Fruit fly (Drosophila melanogaster): ENCODE results near the gene comm2.

- TF ChIP-seq psq (optimal IDR thresholded peaks at IDR 0.05) (no peak), insv (optimal IDR thresholded peaks at IDR 0.05) (no peak), h (optimal IDR thresholded peaks at IDR 0.05) (no peak)
Measured at dm6 chr3L:15687802-15688201, 11.8 kb downstream of the comm2 start, which contains the start of gene CG34452.
